Worm (Caenorhabditis elegans): Measurements from ENCODE around the gene sucg-1.
A peak's percentile ranks its signal among the peaks of the same experiment; 100 is the strongest.

ce11 chrIV:7774206-7774605 lies 45.5 kb downstream of the sucg-1 start, which contains the start of the genes hcf-1 and swd-2.2:
- TF ChIP-seq nhr-237 (tag; optimal IDR thresholded peaks at IDR 0.05) (peak; percentile 26), blmp-1 (tag; optimal IDR thresholded peaks at IDR 0.05) (no peak), lsy-2 (tag; optimal IDR thresholded peaks at IDR 0.05) (no peak), drap-1 (GFP tag; optimal IDR thresholded peaks at IDR 0.05) (no peak), elt-3 (tag; optimal IDR thresholded peaks at IDR 0.05) (no peak), pha-4 (tag; optimal IDR thresholded peaks at IDR 0.05) (peak; percentile 21), nhr-12 (tag; optimal IDR thresholded peaks at IDR 0.05) (no peak), M03D4.4 (tag; optimal IDR thresholded peaks at IDR 0.05) (no peak), snpc-4 (tag; optimal IDR thresholded peaks at IDR 0.05) (no peak), bed-3 (GFP tag; optimal IDR thresholded peaks at IDR 0.05) (no peak), sem-2 (GFP tag; optimal IDR thresholded peaks at IDR 0.05) (no peak), lin-13 (tag; optimal IDR thresholded peaks at IDR 0.05) (no peak), ces-1 (GFP tag; optimal IDR thresholded peaks at IDR 0.05) (no peak), mep-1 (tag; optimal IDR thresholded peaks at IDR 0.05) (peak; percentile 40)

Measured in whole organism, mixed stage, embryonic.